Fruit fly (Drosophila melanogaster) whole organism, embryonic: ENCODE data around the gene CG15536.

ENCODE experiments used
- CG10431 ChIP-seq: fragments of 200-800 bp; sonication (Bioruptor generic); optimal IDR thresholded peaks from 3 replicates; lab custom pipeline; 2018; ENCODE audit warnings: missing biosample characterization, mild to moderate bottlenecking, missing genetic modification characterization
- CG3281 ChIP-seq: fragments of 200-800 bp; sonication (Bioruptor generic); optimal IDR thresholded peaks from 3 replicates; lab custom pipeline; 2017; ENCODE audit warnings: missing biosample characterization, mild to moderate bottlenecking, missing genetic modification characterization
- Deaf1 ChIP-seq: fragments of 200-800 bp; optimal IDR thresholded peaks from 3 replicates; lab custom pipeline; 2019; ENCODE audit warnings: missing biosample characterization, mild to moderate bottlenecking, missing genetic modification characterization, moderate library complexity
- Gsc ChIP-seq: fragments of 200-800 bp; sonication (Bioruptor generic); IDR thresholded peaks from 2 replicates; pipeline ENCODE4 v1.3.6; 2022; ENCODE audit warnings: missing biosample characterization, missing genetic modification characterization
- fd64A ChIP-seq: fragments of 200-800 bp; sonication (Bioruptor generic); optimal IDR thresholded peaks from 3 replicates; lab custom pipeline; 2018; ENCODE audit warnings: missing biosample characterization, mild to moderate bottlenecking, missing genetic modification characterization
- nerfin-2 ChIP-seq: fragments of 200-800 bp; sonication (Bioruptor generic); IDR thresholded peaks from 2 replicates; pipeline ENCODE4 v1.3.6; 2022; ENCODE audit warnings: missing biosample characterization, missing genetic modification characterization; ENCODE audit not compliant: partially characterized antibody
- zfh2 ChIP-seq: fragments of 200-800 bp; sonication (Bioruptor generic); optimal IDR thresholded peaks from 2 replicates; lab custom pipeline; 2016; ENCODE audit warnings: missing biosample characterization, missing genetic modification characterization

DNA sequence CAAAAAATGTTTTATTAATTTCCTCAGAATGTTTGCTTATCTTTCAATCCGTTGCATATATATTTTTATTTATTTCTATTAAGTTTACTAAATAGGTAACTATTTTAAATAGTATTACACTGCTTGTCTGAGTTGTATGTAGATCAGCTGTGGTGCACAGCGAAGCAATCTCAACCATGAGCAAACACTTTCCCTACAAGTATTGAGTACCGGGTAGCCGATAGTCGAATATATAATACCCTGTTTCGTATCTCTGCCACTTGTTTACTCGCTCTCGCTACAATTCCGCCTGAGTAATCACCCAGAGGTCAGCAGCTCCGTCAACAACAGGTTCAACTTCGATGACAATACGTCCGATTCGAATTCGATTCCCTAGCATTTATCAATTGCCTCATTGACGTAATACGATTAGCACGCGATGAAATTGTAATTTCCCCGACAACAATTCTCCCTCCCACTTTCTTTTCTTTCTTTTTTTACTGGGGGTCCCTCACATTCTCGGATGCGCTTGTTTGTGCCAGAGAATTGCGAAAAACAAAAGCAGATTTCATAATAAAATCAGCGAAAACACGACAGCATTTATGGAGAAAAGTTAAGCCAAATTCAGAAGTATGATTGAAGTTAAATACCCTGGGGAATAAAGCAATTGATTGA lies 25.9 kb upstream of the CG15536 start:
- TF ChIP-seq CG10431 (GFP tag; lab: Kevin White, UChicago) (no peak), Gsc (GFP tag; lab: Robert Waterston, UW) (no peak), fd64A (GFP tag; lab: Kevin White, UChicago) (no peak), CG3281 (GFP tag; lab: Kevin White, UChicago) (no peak), Deaf1 (tag; lab: Kevin White, UChicago) (no peak), nerfin-2 (GFP tag; lab: Robert Waterston, UW) (no peak), zfh2 (no peak)
